Fruit fly (Drosophila melanogaster) whole organism, embryonic: Measurements from ENCODE around the gene Vps2.

Source experiments
- Aef1 ChIP-seq: fragments of 200-800 bp; sonication (Bioruptor generic); IDR thresholded peaks from 3 replicates; pipeline ENCODE4 v1.3.6; 2022; ENCODE audit warnings: missing biosample characterization, missing genetic modification characterization
- Bgb ChIP-seq: fragments of 200-800 bp; sonication (Bioruptor generic); IDR thresholded peaks from 2 replicates; pipeline ENCODE4 v1.3.6; 2022; ENCODE audit warnings: missing biosample characterization, missing genetic modification characterization; ENCODE audit not compliant: partially characterized antibody
- Blimp-1 ChIP-seq: fragments of 200-800 bp; sonication (Bioruptor generic); optimal IDR thresholded peaks from 3 replicates; lab custom pipeline; 2018; ENCODE audit warnings: missing biosample characterization, missing genetic modification characterization, mild to moderate bottlenecking, moderate library complexity, missing genetic modification reagents
- CG10274 ChIP-seq: fragments of 200-800 bp; sonication (Bioruptor generic); optimal IDR thresholded peaks from 3 replicates; lab custom pipeline; 2017; ENCODE audit warnings: missing biosample characterization, mild to moderate bottlenecking, missing genetic modification characterization
- CG10462 ChIP-seq: fragments of 200-800 bp; sonication (Bioruptor generic); optimal IDR thresholded peaks from 2 replicates; lab custom pipeline; 2016; ENCODE audit warnings: missing biosample characterization, missing genetic modification characterization
- CG12299 ChIP-seq: fragments of 200-800 bp; sonication (Bioruptor generic); optimal IDR thresholded peaks from 2 replicates; lab custom pipeline; 2018; ENCODE audit warnings: missing biosample characterization, mild to moderate bottlenecking, missing genetic modification characterization
- CG12744 ChIP-seq: fragments of 200-800 bp; sonication (Bioruptor generic); optimal IDR thresholded peaks from 2 replicates; lab custom pipeline; 2016; ENCODE audit warnings: missing biosample characterization, missing genetic modification characterization
- CG14710 ChIP-seq: fragments of 200-800 bp; sonication (Bioruptor generic); optimal IDR thresholded peaks from 3 replicates; lab custom pipeline; 2019; ENCODE audit warnings: missing biosample characterization, mild to moderate bottlenecking, missing genetic modification characterization, moderate library complexity
- CG17359 ChIP-seq: fragments of 200-800 bp; sonication (Bioruptor generic); optimal IDR thresholded peaks from 3 replicates; lab custom pipeline; 2018; ENCODE audit warnings: missing biosample characterization, mild to moderate bottlenecking, missing genetic modification characterization, moderate library complexity
- CG17385 ChIP-seq: fragments of 200-800 bp; sonication (Bioruptor generic); optimal IDR thresholded peaks from 3 replicates; lab custom pipeline; 2018; ENCODE audit warnings: missing biosample characterization, mild to moderate bottlenecking, missing genetic modification characterization
- CG2199 ChIP-seq: fragments of 200-800 bp; sonication (Bioruptor generic); IDR thresholded peaks from 3 replicates; pipeline ENCODE4 v1.3.6; 2022; ENCODE audit warnings: missing biosample characterization, missing genetic modification characterization
- CG2678 ChIP-seq: fragments of 200-800 bp; sonication (Bioruptor generic); optimal IDR thresholded peaks from 3 replicates; lab custom pipeline; 2019; ENCODE audit warnings: missing biosample characterization, mild to moderate bottlenecking, missing genetic modification characterization, moderate library complexity
- CG3847 ChIP-seq: fragments of 200-800 bp; sonication (Bioruptor generic); IDR thresholded peaks from 2 replicates; pipeline ENCODE4 v1.3.6; 2022; ENCODE audit warnings: missing biosample characterization, missing genetic modification characterization
- CG7786 ChIP-seq: fragments of 200-800 bp; sonication (Bioruptor generic); optimal IDR thresholded peaks from 2 replicates; lab custom pipeline; 2016; ENCODE audit warnings: missing biosample characterization, missing genetic modification characterization
- CG8281 ChIP-seq: fragments of 200-800 bp; sonication (Bioruptor generic); optimal IDR thresholded peaks from 2 replicates; lab custom pipeline; 2018; ENCODE audit warnings: missing biosample characterization, mild to moderate bottlenecking, missing genetic modification characterization, moderate library complexity
- CG9932 ChIP-seq: fragments of 200-800 bp; sonication (Bioruptor generic); IDR thresholded peaks from 2 replicates; pipeline ENCODE4 v1.3.6; 2022; ENCODE audit warnings: missing biosample characterization, missing genetic modification characterization
- D ChIP-seq, 2 experiments: fragments of 200-800 bp in 1 of 2; fragments of >200 bp in 1 of 2; sonication (Bioruptor generic) in 1 of 2; optimal IDR thresholded peaks; 2 replicates in 1 of 2; 3 replicates in 1 of 2; lab custom pipeline; 2017; ENCODE audit warnings: mild to moderate bottlenecking in 1 of 2, missing biosample characterization in 1 of 2, missing genetic modification characterization in 1 of 2, missing genetic modification reagents in 1 of 2
- HmgZ ChIP-seq: fragments of 200-800 bp; sonication (Bioruptor generic); optimal IDR thresholded peaks from 2 replicates; lab custom pipeline; 2018; ENCODE audit warnings: missing biosample characterization, mild to moderate bottlenecking, missing genetic modification characterization
- Stat92E ChIP-seq, 3 experiments: fragments of >200 bp in 2 of 3; fragments of 200-800 bp in 1 of 3; sonication (Bioruptor generic) in 1 of 3; optimal IDR thresholded peaks; 2 replicates each; lab custom pipeline; 2017 to 2019; ENCODE audit warnings: missing biosample characterization in 3 of 3, missing genetic modification characterization in 3 of 3, mild to moderate bottlenecking in 1 of 3, moderate library complexity in 1 of 3
- Taf1 ChIP-seq: fragments of 200-800 bp; sonication (Bioruptor generic); IDR thresholded peaks from 2 replicates; pipeline ENCODE4 v1.3.6; 2022; ENCODE audit warnings: missing biosample characterization, missing genetic modification characterization
- bcd ChIP-seq: fragments of 200-800 bp; sonication (Bioruptor generic); optimal IDR thresholded peaks from 2 replicates; lab custom pipeline; 2017; ENCODE audit warnings: missing biosample characterization, mild to moderate bottlenecking, missing genetic modification characterization
- btn ChIP-seq: fragments of 200-800 bp; sonication (Bioruptor generic); optimal IDR thresholded peaks from 2 replicates; lab custom pipeline; 2016; ENCODE audit warnings: missing biosample characterization, missing genetic modification characterization
- chif ChIP-seq, 2 experiments: fragments of 200-800 bp; sonication (Bioruptor generic); optimal IDR thresholded peaks; 3 replicates each; lab custom pipeline; 2016; ENCODE audit warnings: missing biosample characterization in 2 of 2, missing genetic modification characterization in 2 of 2
- chinmo ChIP-seq: fragments of 200-800 bp; sonication (Bioruptor generic); IDR thresholded peaks from 4 replicates; pipeline ENCODE4 v1.3.6; 2022; ENCODE audit warnings: missing biosample characterization, missing genetic modification characterization; ENCODE audit not compliant: partially characterized antibody
- da ChIP-seq: fragments of 200-800 bp; sonication (Bioruptor generic); optimal IDR thresholded peaks from 2 replicates; lab custom pipeline; 2016; ENCODE audit warnings: missing biosample characterization, missing genetic modification characterization
- dan ChIP-seq: fragments of 200-800 bp; sonication (Bioruptor generic); IDR thresholded peaks from 2 replicates; pipeline ENCODE4 v1.3.6; 2022; ENCODE audit warnings: missing biosample characterization, missing genetic modification characterization
- danr ChIP-seq: fragments of 200-800 bp; sonication (Bioruptor generic); IDR thresholded peaks from 2 replicates; pipeline ENCODE4 v1.3.6; 2022; ENCODE audit warnings: missing biosample characterization, missing genetic modification characterization
- dysf ChIP-seq: fragments of 200-800 bp; sonication (Bioruptor generic); IDR thresholded peaks from 3 replicates; pipeline ENCODE4 v1.3.6; 2022; ENCODE audit warnings: missing biosample characterization, missing genetic modification characterization
- en ChIP-seq: fragments of 200-800 bp; sonication (Bioruptor generic); optimal IDR thresholded peaks from 2 replicates; lab custom pipeline; 2016; ENCODE audit warnings: missing biosample characterization, missing genetic modification characterization
- exex ChIP-seq: fragments of 200-800 bp; sonication (Bioruptor generic); optimal IDR thresholded peaks from 4 replicates; lab custom pipeline; 2018; ENCODE audit warnings: missing biosample characterization, mild to moderate bottlenecking, missing genetic modification characterization, moderate library complexity
- fd96Cb ChIP-seq: fragments of 200-800 bp; sonication (Bioruptor generic); optimal IDR thresholded peaks from 2 replicates; lab custom pipeline; 2018; ENCODE audit warnings: missing biosample characterization, mild to moderate bottlenecking, missing genetic modification characterization, moderate library complexity
- her ChIP-seq: fragments of 200-800 bp; sonication (Bioruptor generic); optimal IDR thresholded peaks from 2 replicates; lab custom pipeline; 2016; ENCODE audit warnings: missing biosample characterization, missing genetic modification characterization
- kni ChIP-seq: fragments of 200-800 bp; sonication (Bioruptor generic); optimal IDR thresholded peaks from 3 replicates; lab custom pipeline; 2017; ENCODE audit warnings: mild to moderate bottlenecking, missing biosample characterization, missing genetic modification reagents, missing genetic modification characterization
- nerfin-1 ChIP-seq: fragments of 200-800 bp; sonication (Bioruptor generic); optimal IDR thresholded peaks from 3 replicates; lab custom pipeline; 2019; ENCODE audit warnings: missing biosample characterization, mild to moderate bottlenecking, missing genetic modification characterization, moderate library complexity
- nmo ChIP-seq: fragments of 200-800 bp; sonication (Bioruptor generic); optimal IDR thresholded peaks from 2 replicates; lab custom pipeline; 2018; ENCODE audit warnings: missing biosample characterization, mild to moderate bottlenecking, missing genetic modification characterization, moderate library complexity
- oc ChIP-seq: fragments of 200-800 bp; sonication (Bioruptor generic); optimal IDR thresholded peaks from 2 replicates; lab custom pipeline; 2018; ENCODE audit warnings: missing biosample characterization, mild to moderate bottlenecking, missing genetic modification characterization, moderate library complexity
- peb ChIP-seq: fragments of 200-800 bp; sonication (Bioruptor generic); IDR thresholded peaks from 2 replicates; pipeline ENCODE4 v1.3.6; 2022; ENCODE audit warnings: missing biosample characterization, missing genetic modification characterization
- pros ChIP-seq: fragments of 200-800 bp; sonication (Bioruptor generic); optimal IDR thresholded peaks from 3 replicates; lab custom pipeline; 2019; ENCODE audit warnings: missing biosample characterization, mild to moderate bottlenecking, missing genetic modification characterization, moderate library complexity
- rib ChIP-seq: fragments of 200-800 bp; sonication (Bioruptor generic); IDR thresholded peaks from 2 replicates; pipeline ENCODE4 v1.3.6; 2022; ENCODE audit warnings: missing biosample characterization, missing genetic modification characterization
- sd ChIP-seq: fragments of 200-800 bp; sonication (Bioruptor generic); optimal IDR thresholded peaks from 3 replicates; lab custom pipeline; 2018; ENCODE audit warnings: missing biosample characterization, mild to moderate bottlenecking, missing genetic modification characterization, moderate library complexity
- sens ChIP-seq: fragments of 200-800 bp; sonication (Bioruptor generic); peaks from one replicate; lab custom pipeline; 2016; ENCODE audit warnings: missing biosample characterization, missing genetic modification characterization
- slbo ChIP-seq: fragments of 200-800 bp; sonication (Bioruptor generic); IDR thresholded peaks from 2 replicates; pipeline ENCODE4 v1.3.6; 2022; ENCODE audit warnings: missing biosample characterization, missing genetic modification characterization
- sob ChIP-seq: fragments of 200-800 bp; sonication (Bioruptor generic); IDR thresholded peaks from 2 replicates; pipeline ENCODE4 v1.3.6; 2022; ENCODE audit warnings: missing biosample characterization, missing genetic modification characterization
- tna ChIP-seq: fragments of 200-800 bp; sonication (Bioruptor generic); IDR thresholded peaks from 2 replicates; pipeline ENCODE4 v1.3.6; 2022; ENCODE audit warnings: missing biosample characterization, missing genetic modification characterization; ENCODE audit not compliant: partially characterized antibody
- tup ChIP-seq: fragments of 200-800 bp; sonication (Bioruptor generic); optimal IDR thresholded peaks from 2 replicates; lab custom pipeline; 2016; ENCODE audit warnings: missing biosample characterization, mild to moderate bottlenecking, missing genetic modification characterization, moderate library complexity
- vvl ChIP-seq: fragments of 200-800 bp; sonication (Bioruptor generic); IDR thresholded peaks from 2 replicates; pipeline ENCODE4 v1.3.6; 2022; ENCODE audit warnings: missing biosample characterization, missing genetic modification characterization
- yki ChIP-seq: fragments of >200 bp; optimal IDR thresholded peaks from 3 replicates; lab custom pipeline; 2018

Vps2 gene

dm6 chr3R:26008892-26009539, 43.6 kb upstream of the Vps2 start (continued):
- TF ChIP-seq tup (peak; percentile 72), CG8281 (tag; lab: Kevin White, UChicago) (peak; percentile 62), CG3847 (GFP tag; lab: Robert Waterston, UW) (peak; percentile 81), en (GFP tag; lab: Kevin White, UChicago) (peak; percentile 78), danr (peak; percentile 72), CG12744 (GFP tag; lab: Kevin White, UChicago) (peak; percentile 79), btn (GFP tag; lab: Kevin White, UChicago) (peak; percentile 84), CG17385 (GFP tag; lab: Kevin White, UChicago) (peak; percentile 85), dan (GFP tag; lab: Robert Waterston, UW) (no peak), CG9932 (GFP tag; lab: Robert Waterston, UW) (peak; percentile 80), exex (tag; lab: Kevin White, UChicago) (peak; percentile 17), Bgb (GFP tag; lab: Robert Waterston, UW) (no peak), CG2199 (0 out of 3 replicates have a peak, but pooled peaks have one; percentile 47)

dm6 chr3R:26009766-26010414, 42.7 kb upstream of the Vps2 start:
- no peak for TF ChIP-seq CG10274 (GFP tag; lab: Kevin White, UChicago)
- peak; percentile 48 for TF ChIP-seq oc (tag; lab: Kevin White, UChicago)
- TF ChIP-seq yki (lab: Kevin White, UChicago), result no peak
- TF ChIP-seq CG14710 (tag; lab: Kevin White, UChicago), result no peak
- TF ChIP-seq CG7786 (GFP tag; lab: Kevin White, UChicago), result no peak
- TF ChIP-seq slbo, result no peak
- TF ChIP-seq chinmo (GFP tag; lab: Robert Waterston, UW), result no peak
- TF ChIP-seq CG17359 (tag; lab: Kevin White, UChicago), result no peak
- no peak for TF ChIP-seq her (GFP tag; lab: Kevin White, UChicago)
- TF ChIP-seq Aef1 (GFP tag; lab: Robert Waterston, UW), result no peak
- TF ChIP-seq fd96Cb (tag; lab: Kevin White, UChicago), result no peak
- no peak for TF ChIP-seq da (GFP tag; lab: Kevin White, UChicago)
- TF ChIP-seq kni (GFP tag; lab: Kevin White, UChicago), result no peak
- TF ChIP-seq vvl (GFP tag; lab: Robert Waterston, UW), result peak; percentile 24; the same call in 1 of the 2 replicates
- no peak for TF ChIP-seq bcd
- TF ChIP-seq dysf (GFP tag; lab: Robert Waterston, UW), result no peak
- peak; percentile 72 for TF ChIP-seq sens (GFP tag; lab: Kevin White, UChicago)
- no peak for TF ChIP-seq CG2678
- no peak for TF ChIP-seq Taf1
- no peak for TF ChIP-seq sd (tag; lab: Kevin White, UChicago)
- TF ChIP-seq rib (GFP tag; lab: Robert Waterston, UW), result no peak
- peak; percentile 93 for TF ChIP-seq pros (GFP tag; lab: Kevin White, UChicago)
- TF ChIP-seq Blimp-1, result peak; percentile 24
- TF ChIP-seq tna, result no peak
- TF ChIP-seq peb, result no peak
- no peak for TF ChIP-seq chif (GFP tag; optimal IDR thresholded peaks at IDR 0.05; lab: Kevin White, UChicago)
- no peak for TF ChIP-seq CG10462 (GFP tag; lab: Kevin White, UChicago)
- TF ChIP-seq Stat92E (GFP tag; optimal IDR thresholded peaks at IDR 0.05; lab: Kevin White, UChicago), result no peak
- peak; percentile 89 for TF ChIP-seq nerfin-1 (tag; lab: Kevin White, UChicago)
- TF ChIP-seq btn (GFP tag; lab: Kevin White, UChicago), result no peak
- TF ChIP-seq D (optimal IDR thresholded peaks at IDR 0.05; lab: Kevin White, UChicago), result peak; percentile 8
- no peak for TF ChIP-seq D (GFP tag; optimal IDR thresholded peaks at IDR 0.05; lab: Kevin White, UChicago)
- TF ChIP-seq CG12299 (tag; lab: Kevin White, UChicago), result no peak
- no peak for TF ChIP-seq sob (GFP tag; lab: Robert Waterston, UW)
- no peak for TF ChIP-seq HmgZ
- TF ChIP-seq nmo (GFP tag; lab: Kevin White, UChicago), result no peak
